Fruit fly (Drosophila melanogaster) whole organism, pupa: ENCODE results near the gene Bap60.

Experiments used
- CG10348 ChIP-seq: fragments of 200-800 bp; sonication (Bioruptor generic); IDR thresholded peaks from 2 replicates; pipeline ENCODE4 v1.3.6; 2022; ENCODE audit warnings: missing biosample characterization, missing genetic modification characterization
- CG12605 ChIP-seq: fragments of 200-800 bp; sonication (Bioruptor generic); IDR thresholded peaks from 2 replicates; pipeline ENCODE4 v1.3.6; 2022; ENCODE audit warnings: missing biosample characterization, missing genetic modification characterization
- CG13204 ChIP-seq: fragments of 200-800 bp; sonication (Bioruptor generic); optimal IDR thresholded peaks from 2 replicates; lab custom pipeline; 2018; ENCODE audit warnings: missing biosample characterization, mild to moderate bottlenecking, missing genetic modification characterization, moderate library complexity
- CG14655 ChIP-seq: fragments of 200-800 bp; sonication (Bioruptor generic); optimal IDR thresholded peaks from 3 replicates; lab custom pipeline; 2017; ENCODE audit warnings: mild to moderate bottlenecking, missing biosample characterization, missing genetic modification reagents, missing genetic modification characterization
- CG15710 ChIP-seq: fragments of 200-800 bp; sonication (Bioruptor generic); optimal IDR thresholded peaks from 2 replicates; lab custom pipeline; 2018; ENCODE audit warnings: missing biosample characterization, mild to moderate bottlenecking, missing genetic modification characterization, moderate library complexity
- CG32121 ChIP-seq: fragments of 200-800 bp; sonication (Bioruptor generic); IDR thresholded peaks from 2 replicates; pipeline ENCODE4 v1.3.6; 2022; ENCODE audit warnings: missing biosample characterization, missing genetic modification characterization
- CG34367 ChIP-seq: fragments of 200-800 bp; sonication (Bioruptor generic); optimal IDR thresholded peaks from 2 replicates; lab custom pipeline; 2018; ENCODE audit warnings: missing biosample characterization, mild to moderate bottlenecking, missing genetic modification characterization
- CG4496 ChIP-seq: fragments of 200-800 bp; sonication (Bioruptor generic); IDR thresholded peaks from 3 replicates; pipeline ENCODE4 v1.3.6; 2022; ENCODE audit warnings: missing biosample characterization, missing genetic modification characterization
- CG8159 ChIP-seq: fragments of 200-800 bp; sonication (Bioruptor generic); optimal IDR thresholded peaks from 3 replicates; lab custom pipeline; 2018; ENCODE audit warnings: missing biosample characterization, mild to moderate bottlenecking, missing genetic modification characterization, moderate library complexity
- CG8301 ChIP-seq: fragments of 200-800 bp; sonication (Bioruptor generic); optimal IDR thresholded peaks from 2 replicates; lab custom pipeline; 2018; ENCODE audit warnings: missing biosample characterization, mild to moderate bottlenecking, missing genetic modification characterization
- CG9948 ChIP-seq: fragments of 200-800 bp; sonication (Bioruptor generic); optimal IDR thresholded peaks from 2 replicates; lab custom pipeline; 2018; ENCODE audit warnings: missing biosample characterization, mild to moderate bottlenecking, missing genetic modification characterization, moderate library complexity
- D1 ChIP-seq: fragments of 200-800 bp; sonication (Bioruptor generic); optimal IDR thresholded peaks from 2 replicates; lab custom pipeline; 2018; ENCODE audit warnings: missing biosample characterization, mild to moderate bottlenecking, missing genetic modification characterization, moderate library complexity
- EcR ChIP-seq: fragments of 200-800 bp; sonication (Bioruptor generic); optimal IDR thresholded peaks from 3 replicates; lab custom pipeline; 2019; ENCODE audit warnings: missing biosample characterization, missing genetic modification characterization, mild to moderate bottlenecking, moderate library complexity, missing genetic modification reagents
- Ets98B ChIP-seq: fragments of 200-800 bp; sonication (Bioruptor generic); IDR thresholded peaks from 2 replicates; pipeline ENCODE4 v1.3.6; 2022; ENCODE audit warnings: missing biosample characterization, missing genetic modification characterization
- Pif1A ChIP-seq: fragments of 200-800 bp; sonication (Bioruptor generic); optimal IDR thresholded peaks from 3 replicates; lab custom pipeline; 2016; ENCODE audit warnings: missing biosample characterization, missing genetic modification characterization
- Pif1B ChIP-seq: fragments of 200-800 bp; sonication (Bioruptor generic); optimal IDR thresholded peaks from 3 replicates; lab custom pipeline; 2016; ENCODE audit warnings: missing biosample characterization, missing genetic modification characterization
- Snoo ChIP-seq: fragments of 200-800 bp; sonication (Bioruptor generic); optimal IDR thresholded peaks from 3 replicates; lab custom pipeline; 2017; ENCODE audit warnings: missing biosample characterization, mild to moderate bottlenecking, missing genetic modification characterization, inconsistent platforms
- fd96Ca ChIP-seq: fragments of 200-800 bp; sonication (Bioruptor generic); IDR thresholded peaks from 3 replicates; pipeline ENCODE4 v1.3.6; 2022; ENCODE audit warnings: missing biosample characterization, missing genetic modification characterization
- gl ChIP-seq: fragments of 200-800 bp; sonication (Bioruptor generic); optimal IDR thresholded peaks from 2 replicates; lab custom pipeline; 2018; ENCODE audit warnings: missing biosample characterization, mild to moderate bottlenecking, missing genetic modification characterization
- rn ChIP-seq: fragments of 200-800 bp; sonication (Bioruptor generic); IDR thresholded peaks from 2 replicates; pipeline ENCODE4 v1.3.6; 2022; ENCODE audit warnings: missing biosample characterization, missing genetic modification characterization

Bap60 gene

DNA sequence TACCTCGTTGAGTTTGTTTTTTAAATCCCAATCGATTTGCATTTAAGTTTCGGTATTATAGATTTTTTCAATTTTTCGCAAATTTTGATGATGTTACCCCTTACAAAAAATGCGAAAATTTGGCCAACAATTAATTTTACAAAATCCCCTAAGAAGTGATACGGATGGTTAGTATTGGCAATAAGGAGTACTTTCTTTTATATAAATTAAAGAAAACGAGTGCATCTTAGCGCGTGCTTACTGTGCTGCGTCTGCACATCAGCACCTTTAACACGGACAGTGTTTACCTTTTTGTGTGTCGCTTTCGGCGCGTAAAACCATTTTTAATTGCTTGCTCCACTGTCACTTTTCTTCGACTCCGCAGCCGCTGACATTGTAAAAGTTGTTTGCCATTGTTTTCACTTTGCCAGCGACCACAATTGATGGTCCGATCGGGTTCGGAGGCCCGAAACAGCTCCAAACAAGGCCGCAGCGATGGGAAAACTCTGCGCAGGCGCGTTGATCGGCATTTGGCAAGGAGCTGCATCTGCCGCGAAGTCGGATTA lies 45.4 kb downstream of the Bap60 start:
- 0 out of 3 replicates have a peak, but pooled peaks have one; percentile 26 for TF ChIP-seq fd96Ca (GFP tag; lab: Robert Waterston, UW)
- no peak for TF ChIP-seq CG15710
- TF ChIP-seq CG32121 (GFP tag; lab: Robert Waterston, UW), result no peak
- TF ChIP-seq Snoo, result no peak
- TF ChIP-seq CG4496, result peak; percentile 32; the same call in 1 of the 3 replicates

DNA sequence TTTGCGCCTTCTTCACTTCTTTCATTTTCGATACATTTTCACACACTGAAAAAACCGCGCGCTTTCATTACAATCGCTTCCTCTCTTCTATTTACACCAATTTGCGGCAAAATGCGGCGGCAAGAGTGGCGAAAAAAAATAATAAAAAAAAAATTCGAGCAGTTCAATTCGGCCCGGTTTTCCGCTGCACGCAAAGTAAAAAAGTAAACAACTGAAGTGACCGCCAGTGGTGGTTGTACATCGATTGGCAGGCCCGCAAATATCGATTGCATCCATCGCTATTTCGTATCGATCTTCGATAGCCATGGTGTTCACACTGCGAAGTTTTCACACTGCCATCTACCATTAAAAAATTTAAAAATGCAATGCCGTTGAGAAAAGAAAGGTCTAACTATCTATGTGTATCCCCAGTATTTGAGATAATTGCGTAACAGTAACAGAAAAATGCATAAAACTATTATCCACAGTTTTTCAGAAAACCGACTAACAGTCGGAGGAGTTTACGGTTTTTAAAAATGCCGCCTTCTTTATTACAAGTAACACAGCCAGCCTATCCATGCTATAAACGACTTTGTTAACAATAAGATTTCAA lies 47.0 kb downstream of the Bap60 start, which contains the start of gene Chpf:
Gene Chpf, minus strand, starts transcription at position 225 of the 592 bp plus-strand sequence.
- peak; percentile 55 for TF ChIP-seq CG32121 (GFP tag; lab: Robert Waterston, UW)
- 0 out of 3 replicates have a peak, but pooled peaks have one; percentile 55 for TF ChIP-seq CG4496
- TF ChIP-seq Ets98B (GFP tag; lab: Robert Waterston, UW), result peak; percentile 50; the same call in 1 of the 2 replicates
- peak; percentile 42 for TF ChIP-seq Pif1B (GFP tag; lab: Kevin White, UChicago)
- TF ChIP-seq CG8301, result no peak

DNA sequence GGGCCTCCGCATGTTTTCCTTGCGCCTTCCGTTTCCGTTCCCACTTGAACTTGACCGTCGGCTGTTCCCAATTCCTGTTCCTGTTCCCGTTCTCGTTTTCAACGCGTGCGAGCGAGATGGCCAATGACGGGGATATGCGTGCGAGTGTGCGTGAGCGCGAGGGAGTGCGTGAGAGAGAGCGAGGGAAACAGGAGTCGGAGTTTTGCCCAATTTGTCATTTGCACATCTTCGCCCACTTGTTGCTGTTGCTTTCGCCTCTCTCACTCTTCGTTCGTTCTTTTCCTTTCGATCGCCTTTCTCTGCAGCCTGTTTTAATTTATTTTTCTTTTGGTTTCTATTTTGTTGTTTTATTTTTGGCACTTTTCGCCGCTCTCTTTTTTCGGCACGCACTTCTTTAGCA lies 47.5 kb downstream of the Bap60 start:
- TF ChIP-seq EcR (GFP tag; lab: Kevin White, UChicago) (peak; percentile 47), D1 (tag; lab: Kevin White, UChicago) (no peak), CG8301 (peak; percentile 26), gl (no peak), CG32121 (GFP tag; lab: Robert Waterston, UW) (no peak), CG13204 (peak; percentile 52), rn (GFP tag; lab: Robert Waterston, UW) (no peak), CG9948 (tag; lab: Kevin White, UChicago) (no peak), Pif1A (GFP tag; lab: Kevin White, UChicago) (no peak), CG10348 (GFP tag; lab: Robert Waterston, UW) (no peak), CG12605 (GFP tag; lab: Robert Waterston, UW) (peak; percentile 56; the same call in 1 of the 2 replicates), CG14655 (peak; percentile 3), CG8159 (tag; lab: Kevin White, UChicago) (no peak), Ets98B (GFP tag; lab: Robert Waterston, UW) (no peak; the same call in 1 of the 2 replicates), CG34367 (tag; lab: Kevin White, UChicago) (no peak), CG15710 (no peak), fd96Ca (GFP tag; lab: Robert Waterston, UW) (no peak), Pif1B (GFP tag; lab: Kevin White, UChicago) (no peak)

DNA sequence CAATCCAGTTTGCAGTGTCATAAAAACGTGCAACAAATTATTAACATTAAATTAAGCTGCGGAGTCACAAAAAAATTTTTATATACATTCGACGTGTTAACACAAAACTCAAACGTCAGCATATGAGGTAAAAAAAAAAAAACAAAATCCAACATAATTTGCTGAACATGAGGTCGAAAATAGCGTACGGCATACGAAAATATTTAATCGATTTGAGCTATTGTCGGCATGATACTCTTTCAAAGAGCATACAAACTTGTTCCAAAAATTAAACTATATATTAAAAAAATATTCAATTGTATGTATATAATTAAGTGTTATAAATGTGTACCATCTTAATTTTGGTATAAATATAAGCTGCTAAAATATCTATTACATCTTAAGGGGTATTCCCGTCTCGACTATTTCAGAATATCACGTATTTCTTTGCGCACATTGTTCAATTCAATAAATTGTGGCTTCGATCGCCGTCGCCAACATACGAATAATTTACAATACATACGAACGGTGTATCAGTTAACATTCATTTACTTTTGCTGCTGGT lies 49.7 kb downstream of the Bap60 start:
- TF ChIP-seq CG32121 (GFP tag; lab: Robert Waterston, UW) (peak; percentile 11; the same call in 1 of the 2 replicates), gl (no peak)

DNA sequence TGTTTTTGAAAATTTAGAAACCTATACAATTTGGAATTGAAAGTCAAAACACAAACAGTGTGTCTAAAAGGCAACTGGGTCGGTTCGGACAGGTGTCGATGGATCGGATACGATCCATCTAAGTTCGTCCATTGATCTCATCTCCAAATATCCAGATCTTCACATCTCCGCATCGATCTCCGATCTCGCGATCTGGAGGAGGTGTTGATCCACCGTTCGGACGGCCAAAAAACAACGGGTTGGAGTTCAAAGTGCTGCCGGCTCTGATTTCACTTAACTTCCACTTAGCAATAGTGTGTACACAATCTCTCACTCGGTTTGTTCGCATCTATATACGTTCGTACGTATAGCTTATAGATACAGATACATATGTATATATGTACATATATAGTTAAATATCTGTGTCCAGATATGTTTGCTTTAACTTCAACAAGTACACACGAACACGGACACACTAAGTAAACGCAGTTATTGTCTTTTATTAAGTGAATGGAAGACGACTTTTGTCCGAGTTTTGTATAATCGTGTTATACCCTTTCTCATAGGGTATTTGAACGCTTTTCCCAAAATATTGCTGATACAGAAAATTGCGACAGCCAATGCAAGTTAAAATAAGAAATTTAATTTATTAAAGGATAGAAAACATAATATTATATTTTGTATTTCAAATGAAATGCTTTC lies 51.0 kb downstream of the Bap60 start, which contains the start of gene Fer3HCH:
Gene Fer3HCH, minus strand, starts transcription at position 51 of the 681 bp plus-strand sequence.
- TF ChIP-seq Ets98B (GFP tag; lab: Robert Waterston, UW) (peak; percentile 8; the same call in 1 of the 2 replicates), CG8159 (tag; lab: Kevin White, UChicago) (peak; percentile 26), CG34367 (tag; lab: Kevin White, UChicago) (no peak), CG15710 (peak; percentile 9), CG14655 (peak; percentile 21), gl (peak; percentile 39), fd96Ca (GFP tag; lab: Robert Waterston, UW) (no peak)
